Worm (Caenorhabditis elegans) whole organism, L3 larva: Measurements from ENCODE around the gene ZK1010.12.

ENCODE experiments used
- aly-2 ChIP-seq: fragments of 150-350 bp; optimal IDR thresholded peaks from 2 replicates; lab custom pipeline; 2014; ENCODE audit warnings: missing biosample characterization, missing genetic modification characterization
- ama-1 ChIP-seq: fragments of 150-350 bp; optimal IDR thresholded peaks from 2 replicates; lab custom pipeline; 2018
- ceh-28 ChIP-seq: fragments of 150-350 bp; optimal IDR thresholded peaks from 2 replicates; lab custom pipeline; 2014; ENCODE audit warnings: missing biosample characterization, missing genetic modification reagents, missing genetic modification characterization
- ceh-82 ChIP-seq: fragments of 150-350 bp; optimal IDR thresholded peaks from 2 replicates; lab custom pipeline; 2014; ENCODE audit warnings: missing biosample characterization, missing genetic modification characterization
- snpc-4 ChIP-seq: fragments of 150-350 bp; optimal IDR thresholded peaks from 2 replicates; lab custom pipeline; 2014; ENCODE audit warnings: missing biosample characterization, missing genetic modification characterization
- unc-39 ChIP-seq: sonication (generic microtip); optimal IDR thresholded peaks from 4 replicates; lab custom pipeline; 2017; ENCODE audit warnings: missing biosample characterization, missing genetic modification characterization

DNA sequence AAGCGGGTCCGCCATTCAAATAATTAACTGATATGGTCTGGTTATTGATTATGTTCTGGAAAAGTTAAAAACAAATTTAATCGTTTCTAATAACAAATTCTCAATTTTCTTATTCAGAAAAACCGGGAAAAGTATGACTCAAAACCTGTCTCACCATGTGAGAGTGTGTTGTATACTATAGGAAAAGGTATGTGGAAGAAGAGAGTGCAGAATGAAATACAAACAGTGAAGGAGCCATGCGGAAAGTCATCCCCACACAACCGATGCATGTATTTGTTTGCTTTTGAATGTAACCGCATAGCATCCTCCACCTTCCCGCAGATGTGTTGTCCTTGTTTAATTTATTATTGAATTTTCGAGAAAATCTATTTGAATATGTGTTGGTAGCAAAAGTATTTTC, 9.4 kb downstream of the ZK1010.12 start, which contains the start of gene ZK1010.8:
- no peak for TF ChIP-seq ama-1 (lab: Kevin White, UChicago)
- no peak for TF ChIP-seq ceh-82
- TF ChIP-seq aly-2 (tag; lab: Kevin White, UChicago): no peak
- no peak for TF ChIP-seq snpc-4 (tag; lab: Kevin White, UChicago)
- TF ChIP-seq ceh-28 (tag; lab: Kevin White, UChicago): no peak
- TF ChIP-seq unc-39: no peak
